Fruit fly (Drosophila melanogaster) whole organism, embryonic: ENCODE measurements around the gene CG6180.

Source experiments
- CG10959 ChIP-seq: fragments of 200-800 bp; sonication (Bioruptor generic); IDR thresholded peaks from 2 replicates; pipeline ENCODE4 v1.3.6; 2022; ENCODE audit warnings: missing biosample characterization, missing genetic modification characterization
- CG13775 ChIP-seq: fragments of 200-800 bp; sonication (Bioruptor generic); optimal IDR thresholded peaks from 3 replicates; lab custom pipeline; 2017; ENCODE audit warnings: missing biosample characterization, mild to moderate bottlenecking, missing genetic modification characterization
- CG1603 ChIP-seq: fragments of 200-800 bp; sonication (Bioruptor generic); optimal IDR thresholded peaks from 2 replicates; lab custom pipeline; 2019; ENCODE audit warnings: missing biosample characterization, mild to moderate bottlenecking, missing genetic modification characterization, moderate library complexity
- CG16813 ChIP-seq: fragments of 200-800 bp; sonication (Bioruptor generic); IDR thresholded peaks from 3 replicates; pipeline ENCODE4 v1.3.6; 2022; ENCODE audit warnings: missing biosample characterization, missing genetic modification characterization; ENCODE audit not compliant: partially characterized antibody
- CG16815 ChIP-seq: fragments of 200-800 bp; sonication (Bioruptor generic); optimal IDR thresholded peaks from 3 replicates; lab custom pipeline; 2017; ENCODE audit warnings: missing biosample characterization, mild to moderate bottlenecking, missing genetic modification characterization
- CG17829 ChIP-seq: fragments of 200-800 bp; optimal IDR thresholded peaks from 2 replicates; lab custom pipeline; 2019; ENCODE audit warnings: missing biosample characterization, mild to moderate bottlenecking, missing genetic modification characterization, moderate library complexity
- CG17912 ChIP-seq: fragments of 200-800 bp; sonication (Bioruptor generic); optimal IDR thresholded peaks from 2 replicates; lab custom pipeline; 2018; ENCODE audit warnings: missing biosample characterization, mild to moderate bottlenecking, missing genetic modification characterization
- CG1832 ChIP-seq: fragments of 200-800 bp; sonication (Bioruptor generic); optimal IDR thresholded peaks from 2 replicates; lab custom pipeline; 2017; ENCODE audit warnings: missing biosample characterization, mild to moderate bottlenecking, missing genetic modification characterization, inconsistent platforms
- CG18764 ChIP-seq: fragments of 200-800 bp; sonication (Bioruptor generic); optimal IDR thresholded peaks from 3 replicates; lab custom pipeline; 2016; ENCODE audit warnings: missing biosample characterization, missing genetic modification characterization
- CG2120 ChIP-seq: fragments of 200-800 bp; sonication (Bioruptor generic); optimal IDR thresholded peaks from 3 replicates; lab custom pipeline; 2016; ENCODE audit warnings: missing biosample characterization, missing genetic modification characterization
- CG2199 ChIP-seq: fragments of 200-800 bp; sonication (Bioruptor generic); IDR thresholded peaks from 3 replicates; pipeline ENCODE4 v1.3.6; 2022; ENCODE audit warnings: missing biosample characterization, missing genetic modification characterization
- CG2875 ChIP-seq: fragments of 200-800 bp; sonication (Bioruptor generic); optimal IDR thresholded peaks from 2 replicates; lab custom pipeline; 2017; ENCODE audit warnings: missing biosample characterization, mild to moderate bottlenecking, missing genetic modification characterization, missing genetic modification reagents
- CG31388 ChIP-seq: fragments of 200-800 bp; sonication (Bioruptor generic); optimal IDR thresholded peaks from 2 replicates; lab custom pipeline; 2016; ENCODE audit warnings: missing biosample characterization, missing genetic modification characterization
- CG32767 ChIP-seq: fragments of 200-800 bp; sonication (Bioruptor generic); IDR thresholded peaks from 2 replicates; pipeline ENCODE4 v1.3.6; 2022; ENCODE audit warnings: missing biosample characterization, missing genetic modification characterization
- CG34224 ChIP-seq: fragments of 200-800 bp; sonication (Bioruptor generic); IDR thresholded peaks from 3 replicates; pipeline ENCODE4 v1.3.6; 2022; ENCODE audit warnings: missing biosample characterization, missing genetic modification characterization; ENCODE audit not compliant: partially characterized antibody
- CG6813 ChIP-seq: fragments of 200-800 bp; sonication (Bioruptor generic); optimal IDR thresholded peaks from 2 replicates; lab custom pipeline; 2017; ENCODE audit warnings: missing biosample characterization, missing genetic modification characterization, mild to moderate bottlenecking, moderate library complexity, missing genetic modification reagents
- CG7271 ChIP-seq: fragments of 200-800 bp; sonication (Bioruptor generic); optimal IDR thresholded peaks from 2 replicates; lab custom pipeline; 2018; ENCODE audit warnings: missing biosample characterization, mild to moderate bottlenecking, missing genetic modification characterization, moderate library complexity
- CG7963 ChIP-seq: fragments of 200-800 bp; sonication (Bioruptor generic); IDR thresholded peaks from 3 replicates; pipeline ENCODE4 v1.3.6; 2022; ENCODE audit warnings: missing biosample characterization, missing genetic modification characterization; ENCODE audit not compliant: partially characterized antibody
- CG8924 ChIP-seq: fragments of 200-800 bp; optimal IDR thresholded peaks from 3 replicates; lab custom pipeline; 2019; ENCODE audit warnings: missing biosample characterization, mild to moderate bottlenecking, missing genetic modification characterization, moderate library complexity
- CG8944 ChIP-seq: fragments of 200-800 bp; sonication (Bioruptor generic); optimal IDR thresholded peaks from 3 replicates; lab custom pipeline; 2016; ENCODE audit warnings: missing biosample characterization, missing genetic modification characterization
- Camta ChIP-seq: fragments of 200-800 bp; sonication (Bioruptor generic); optimal IDR thresholded peaks from 2 replicates; lab custom pipeline; 2016; ENCODE audit warnings: missing biosample characterization, missing genetic modification characterization
- Dll ChIP-seq: fragments of 200-800 bp; sonication (Bioruptor generic); IDR thresholded peaks from 4 replicates; pipeline ENCODE4 v1.3.6; 2022; ENCODE audit warnings: missing biosample characterization, missing genetic modification characterization; ENCODE audit not compliant: partially characterized antibody
- HLHmδ ChIP-seq: fragments of 200-800 bp; sonication (Bioruptor generic); optimal IDR thresholded peaks from 2 replicates; lab custom pipeline; 2018; ENCODE audit warnings: missing biosample characterization, mild to moderate bottlenecking, missing genetic modification characterization, moderate library complexity
- Jarid2 ChIP-seq: fragments of 200-800 bp; sonication (Bioruptor generic); optimal IDR thresholded peaks from 3 replicates; lab custom pipeline; 2017; ENCODE audit warnings: mild to moderate bottlenecking, missing biosample characterization, missing genetic modification reagents, missing genetic modification characterization
- az2 ChIP-seq: fragments of 200-800 bp; sonication (Bioruptor generic); optimal IDR thresholded peaks from 3 replicates; lab custom pipeline; 2016; ENCODE audit warnings: missing biosample characterization, missing genetic modification characterization
- cad ChIP-seq: fragments of >200 bp; optimal IDR thresholded peaks from 2 replicates; lab custom pipeline; 2017; ENCODE audit warnings: missing biosample characterization, missing genetic modification characterization
- cg ChIP-seq: fragments of 200-800 bp; sonication (Bioruptor generic); optimal IDR thresholded peaks from 3 replicates; lab custom pipeline; 2019; ENCODE audit warnings: missing biosample characterization, mild to moderate bottlenecking, missing genetic modification characterization, moderate library complexity
- chinmo ChIP-seq: fragments of 200-800 bp; sonication (Bioruptor generic); IDR thresholded peaks from 4 replicates; pipeline ENCODE4 v1.3.6; 2022; ENCODE audit warnings: missing biosample characterization, missing genetic modification characterization; ENCODE audit not compliant: partially characterized antibody
- chm ChIP-seq: fragments of 200-800 bp; sonication (Bioruptor generic); IDR thresholded peaks from 2 replicates; pipeline ENCODE4 v1.3.6; 2022; ENCODE audit warnings: missing biosample characterization, missing genetic modification characterization
- disco-r ChIP-seq: fragments of 200-800 bp; sonication (Bioruptor generic); optimal IDR thresholded peaks from 2 replicates; lab custom pipeline; 2016; ENCODE audit warnings: missing biosample characterization, missing genetic modification characterization
- dmrt11E ChIP-seq: fragments of 200-800 bp; sonication (Bioruptor generic); optimal IDR thresholded peaks from 3 replicates; lab custom pipeline; 2018; ENCODE audit warnings: missing biosample characterization, mild to moderate bottlenecking, missing genetic modification characterization, moderate library complexity
- esg ChIP-seq: fragments of 200-800 bp; sonication (Bioruptor generic); conservative IDR thresholded peaks from 2 replicates; pipeline ENCODE4 v1.3.6; 2022; ENCODE audit warnings: missing biosample characterization, missing genetic modification characterization
- gsb-n ChIP-seq: fragments of 200-800 bp; sonication (Bioruptor generic); optimal IDR thresholded peaks from 3 replicates; lab custom pipeline; 2018; ENCODE audit warnings: missing biosample characterization, mild to moderate bottlenecking, missing genetic modification characterization
- lab ChIP-seq: fragments of 200-800 bp; sonication (Bioruptor generic); optimal IDR thresholded peaks from 3 replicates; lab custom pipeline; 2017; ENCODE audit warnings: missing biosample characterization, missing genetic modification characterization, mild to moderate bottlenecking, moderate library complexity, missing genetic modification reagents
- lov ChIP-seq, 2 experiments: fragments of 200-800 bp in 1 of 2; fragments of >200 bp in 1 of 2; sonication (Bioruptor generic) in 1 of 2; IDR thresholded peaks in 1 of 2; optimal IDR thresholded peaks in 1 of 2; 2 replicates in 1 of 2; 3 replicates in 1 of 2; pipeline versions ENCODE4 v1.3.6 to Lab custom; 2017 to 2022; ENCODE audit warnings: missing biosample characterization in 1 of 2, missing genetic modification characterization in 1 of 2
- mirr ChIP-seq: fragments of 200-800 bp; sonication (Bioruptor generic); optimal IDR thresholded peaks from 3 replicates; lab custom pipeline; 2018; ENCODE audit warnings: missing biosample characterization, mild to moderate bottlenecking, missing genetic modification characterization
- nerfin-1 ChIP-seq: fragments of 200-800 bp; sonication (Bioruptor generic); optimal IDR thresholded peaks from 3 replicates; lab custom pipeline; 2019; ENCODE audit warnings: missing biosample characterization, mild to moderate bottlenecking, missing genetic modification characterization, moderate library complexity
- oc ChIP-seq: fragments of 200-800 bp; sonication (Bioruptor generic); optimal IDR thresholded peaks from 2 replicates; lab custom pipeline; 2018; ENCODE audit warnings: missing biosample characterization, mild to moderate bottlenecking, missing genetic modification characterization, moderate library complexity
- phol ChIP-seq: fragments of 200-800 bp; sonication (Bioruptor generic); optimal IDR thresholded peaks from 3 replicates; lab custom pipeline; 2018; ENCODE audit warnings: missing biosample characterization, mild to moderate bottlenecking, missing genetic modification characterization, moderate library complexity
- pnt ChIP-seq: fragments of 200-800 bp; sonication (Bioruptor generic); optimal IDR thresholded peaks from 3 replicates; lab custom pipeline; 2016; ENCODE audit warnings: missing biosample characterization, missing genetic modification characterization
- repo ChIP-seq: fragments of 200-800 bp; sonication (Bioruptor generic); optimal IDR thresholded peaks from 2 replicates; lab custom pipeline; 2016; ENCODE audit warnings: missing biosample characterization, missing genetic modification characterization
- rib ChIP-seq: fragments of 200-800 bp; sonication (Bioruptor generic); IDR thresholded peaks from 2 replicates; pipeline ENCODE4 v1.3.6; 2022; ENCODE audit warnings: missing biosample characterization, missing genetic modification characterization
- sqz ChIP-seq: fragments of 200-800 bp; sonication (Bioruptor generic); optimal IDR thresholded peaks from 3 replicates; lab custom pipeline; 2018; ENCODE audit warnings: missing biosample characterization, mild to moderate bottlenecking, missing genetic modification characterization
- stwl ChIP-seq: fragments of 200-800 bp; sonication (Bioruptor generic); optimal IDR thresholded peaks from 3 replicates; lab custom pipeline; 2018; ENCODE audit warnings: missing biosample characterization, mild to moderate bottlenecking, missing genetic modification characterization, moderate library complexity
- toy ChIP-seq: fragments of 200-800 bp; sonication (Bioruptor generic); IDR thresholded peaks from 2 replicates; pipeline ENCODE4 v1.3.6; 2022; ENCODE audit warnings: missing biosample characterization, missing genetic modification characterization
- vvl ChIP-seq: fragments of 200-800 bp; sonication (Bioruptor generic); IDR thresholded peaks from 2 replicates; pipeline ENCODE4 v1.3.6; 2022; ENCODE audit warnings: missing biosample characterization, missing genetic modification characterization
- yki ChIP-seq: fragments of >200 bp; optimal IDR thresholded peaks from 3 replicates; lab custom pipeline; 2018
- zen ChIP-seq: fragments of 200-800 bp; sonication (Bioruptor generic); optimal IDR thresholded peaks from 3 replicates; lab custom pipeline; 2018; ENCODE audit warnings: missing biosample characterization, mild to moderate bottlenecking, missing genetic modification characterization, moderate library complexity
- zen2 ChIP-seq: fragments of 200-800 bp; sonication (Bioruptor generic); IDR thresholded peaks from 3 replicates; pipeline ENCODE4 v1.3.6; 2022; ENCODE audit warnings: missing biosample characterization, missing genetic modification characterization; ENCODE audit not compliant: partially characterized antibody

CG6180 gene

dm6 chr2L:12678286-12678685 is 29.2 kb upstream of the CG6180 start:
- TF ChIP-seq disco-r (GFP tag; lab: Kevin White, UChicago) = no peak
- TF ChIP-seq stwl (tag; lab: Kevin White, UChicago) = peak; percentile 3
- 0 out of 4 replicates have a peak, but pooled peaks have one; percentile 13 for TF ChIP-seq chinmo (GFP tag; lab: Robert Waterston, UW)
- TF ChIP-seq CG17912 (GFP tag; lab: Kevin White, UChicago) = no peak
- peak; percentile 95 for TF ChIP-seq cg (GFP tag; lab: Kevin White, UChicago)
- TF ChIP-seq nerfin-1 (tag; lab: Kevin White, UChicago) = peak; percentile 44
- TF ChIP-seq CG8944 = no peak
- peak; percentile 3 for TF ChIP-seq CG8924 (tag; lab: Kevin White, UChicago)
- no peak for TF ChIP-seq esg (GFP tag; lab: Robert Waterston, UW)
- TF ChIP-seq CG16815 (GFP tag; lab: Kevin White, UChicago) = no peak
- TF ChIP-seq zen (tag; lab: Kevin White, UChicago) = peak; percentile 24
- TF ChIP-seq repo (GFP tag; lab: Kevin White, UChicago) = no peak
- TF ChIP-seq CG10959 (GFP tag; lab: Robert Waterston, UW) = no peak
- 0 out of 4 replicates have a peak, but pooled peaks have one; percentile 21 for TF ChIP-seq Dll (GFP tag; lab: Robert Waterston, UW)
- no peak for TF ChIP-seq CG1603 (tag; lab: Kevin White, UChicago)
- TF ChIP-seq rib (GFP tag; lab: Robert Waterston, UW) = peak; percentile 32; the same call in 1 of the 2 replicates
- TF ChIP-seq yki (lab: Kevin White, UChicago) = peak; percentile 71
- TF ChIP-seq az2 (GFP tag; lab: Kevin White, UChicago) = no peak
- peak; percentile 35; the same call in 1 of the 2 replicates for TF ChIP-seq CG32767
- TF ChIP-seq zen2 = peak; percentile 7; the same call in 1 of the 3 replicates
- no peak for TF ChIP-seq CG2120 (GFP tag; lab: Kevin White, UChicago)
- no peak for TF ChIP-seq toy (GFP tag; lab: Robert Waterston, UW)
- no peak for TF ChIP-seq CG34224
- peak; percentile 60 for TF ChIP-seq vvl
- no peak for TF ChIP-seq oc (tag; lab: Kevin White, UChicago)
- no peak for TF ChIP-seq dmrt11E
- no peak for TF ChIP-seq pnt (GFP tag; lab: Kevin White, UChicago)
- TF ChIP-seq Jarid2 (GFP tag; lab: Kevin White, UChicago) = peak; percentile 83
- peak; percentile 70 for TF ChIP-seq cad
- TF ChIP-seq CG13775 (GFP tag; lab: Kevin White, UChicago) = no peak
- peak; percentile 3 for TF ChIP-seq CG17829
- TF ChIP-seq lov (optimal IDR thresholded peaks at IDR 0.05; lab: Kevin White, UChicago) = no peak
- 0 out of 3 replicates have a peak, but pooled peaks have one; percentile 35 for TF ChIP-seq lov (GFP tag; IDR thresholded peaks at IDR 0.05; lab: Robert Waterston, UW)
- no peak for TF ChIP-seq mirr (GFP tag; lab: Kevin White, UChicago)
- TF ChIP-seq gsb-n (tag; lab: Kevin White, UChicago) = peak; percentile 37
- TF ChIP-seq CG2875 (GFP tag; lab: Kevin White, UChicago) = no peak
- TF ChIP-seq sqz (GFP tag; lab: Kevin White, UChicago) = peak; percentile 30
- TF ChIP-seq HLHmδ (GFP tag; lab: Kevin White, UChicago) = peak; percentile 17
- TF ChIP-seq chm (GFP tag; lab: Robert Waterston, UW) = peak; percentile 22; the same call in 1 of the 2 replicates
- no peak for TF ChIP-seq CG6813
- TF ChIP-seq CG7271 (tag; lab: Kevin White, UChicago) = no peak
- TF ChIP-seq CG16813 (GFP tag; lab: Robert Waterston, UW) = 0 out of 3 replicates have a peak, but pooled peaks have one; percentile 36
- 0 out of 3 replicates have a peak, but pooled peaks have one; percentile 73 for TF ChIP-seq CG2199 (GFP tag; lab: Robert Waterston, UW)
- TF ChIP-seq CG31388 (GFP tag; lab: Kevin White, UChicago) = no peak
- TF ChIP-seq lab (GFP tag; lab: Kevin White, UChicago) = no peak
- no peak for TF ChIP-seq CG18764 (GFP tag; lab: Kevin White, UChicago)
- no peak for TF ChIP-seq Camta
- no peak for TF ChIP-seq CG7963 (GFP tag; lab: Robert Waterston, UW)
- no peak for TF ChIP-seq phol
- TF ChIP-seq CG1832 (GFP tag; lab: Kevin White, UChicago) = peak; percentile 88
